Fruit fly (Drosophila melanogaster) whole organism: ENCODE measurements around the gene IKKepsilon.

ENCODE experiments used
- Dll ChIP-seq: fragments of >200 bp; optimal IDR thresholded peaks from 2 replicates; lab custom pipeline; 2017
- psq ChIP-seq: fragments of >200 bp; optimal IDR thresholded peaks from 2 replicates; lab custom pipeline; 2017
- usp ChIP-seq: fragments of >200 bp; optimal IDR thresholded peaks from 2 replicates; lab custom pipeline; 2017; ENCODE audit warnings: missing biosample characterization, missing genetic modification characterization, mixed read lengths

DNA sequence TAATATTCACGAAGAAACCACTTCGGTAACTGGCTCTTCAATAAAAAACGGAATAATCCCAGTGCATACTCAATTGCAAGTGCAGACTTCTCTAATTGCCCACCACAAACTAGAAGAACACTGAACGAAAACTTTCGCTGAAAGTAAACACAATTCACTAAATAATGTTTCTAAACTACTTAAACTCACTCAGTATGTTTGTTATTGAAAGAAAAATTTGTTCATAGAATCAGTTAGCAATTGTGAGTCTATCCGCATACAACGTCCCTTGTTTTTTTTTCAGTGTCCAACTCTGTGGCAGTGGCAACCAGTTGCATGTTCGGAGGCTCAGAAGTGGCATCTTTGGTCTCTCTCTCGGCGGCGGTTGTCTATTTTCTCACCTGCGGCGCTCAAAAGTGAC lies 45.6 kb downstream of the IKKepsilon start:
- no peak for TF ChIP-seq psq (lab: Kevin White, UChicago)
- no peak for TF ChIP-seq Dll (lab: Kevin White, UChicago)
- TF ChIP-seq usp, result no peak
